Fruit fly (Drosophila melanogaster): Measurements from ENCODE around the gene CG2854.

The CG2854 gene

dm6 chrX:2332784-2333183 lies 5.9 kb downstream of the CG2854 start:
- TF ChIP-seq CG8159 (tag; optimal IDR thresholded peaks at IDR 0.05) (no peak), fd96Ca (GFP tag; IDR thresholded peaks at IDR 0.05) (no peak), Pif1B (GFP tag; optimal IDR thresholded peaks at IDR 0.05) (no peak), Snoo (tag; optimal IDR thresholded peaks at IDR 0.05) (no peak), CG10348 (GFP tag; IDR thresholded peaks at IDR 0.05) (no peak), Ets98B (GFP tag; IDR thresholded peaks at IDR 0.05) (no peak), CG34367 (tag; optimal IDR thresholded peaks at IDR 0.05) (no peak), CG12605 (GFP tag; IDR thresholded peaks at IDR 0.05) (no peak), EcR (GFP tag; optimal IDR thresholded peaks at IDR 0.05) (no peak), CG8301 (tag; optimal IDR thresholded peaks at IDR 0.05) (no peak), CG4496 (GFP tag; IDR thresholded peaks at IDR 0.05) (no peak), gl (tag; optimal IDR thresholded peaks at IDR 0.05) (no peak), D1 (tag; optimal IDR thresholded peaks at IDR 0.05) (no peak), CG32121 (GFP tag; IDR thresholded peaks at IDR 0.05) (no peak), CG15710 (tag; optimal IDR thresholded peaks at IDR 0.05) (no peak), CG13204 (GFP tag; optimal IDR thresholded peaks at IDR 0.05) (no peak), CG17806 (tag; optimal IDR thresholded peaks at IDR 0.05) (no peak), CG9948 (tag; optimal IDR thresholded peaks at IDR 0.05) (no peak), rn (GFP tag; IDR thresholded peaks at IDR 0.05) (no peak), CG14655 (GFP tag; optimal IDR thresholded peaks at IDR 0.05) (no peak)

dm6 chrX:2334025-2334424 lies 7.1 kb downstream of the CG2854 start:
- 0 out of 3 replicates have a peak, but pooled peaks have one; percentile 25 for TF ChIP-seq fd96Ca (GFP tag; IDR thresholded peaks at IDR 0.05)
- no peak for TF ChIP-seq CG32121 (GFP tag; IDR thresholded peaks at IDR 0.05)
- no peak for TF ChIP-seq CG10348 (GFP tag; IDR thresholded peaks at IDR 0.05)
- no peak for TF ChIP-seq EcR (GFP tag; optimal IDR thresholded peaks at IDR 0.05)

DNA sequence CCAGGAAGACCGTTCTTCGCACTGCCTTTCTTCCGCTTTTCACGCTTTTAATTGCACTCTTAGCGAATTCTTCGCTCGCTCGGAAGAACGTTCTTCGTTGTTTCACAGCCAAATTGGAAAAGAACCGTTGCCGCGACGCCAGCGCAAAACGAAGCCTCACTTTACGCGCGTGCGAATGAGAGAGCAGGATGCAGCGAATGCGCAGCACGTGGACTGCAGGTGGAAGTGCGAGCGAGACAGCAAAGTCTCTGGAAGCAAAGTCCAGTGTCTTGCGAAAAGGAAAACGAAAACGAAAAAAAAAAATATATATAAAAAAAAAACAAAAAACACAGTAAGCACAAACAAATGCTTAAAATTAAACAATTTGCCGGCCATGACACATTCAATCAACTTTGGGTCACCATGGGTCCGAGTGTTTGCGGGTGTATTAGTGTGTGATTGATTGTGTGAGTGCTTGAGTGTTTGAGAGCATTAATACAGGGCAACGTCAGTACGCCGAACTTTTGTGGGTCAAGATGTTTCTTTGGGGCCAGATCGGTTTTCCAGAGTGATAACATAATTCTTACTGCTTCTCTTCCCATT lies 7.7 kb downstream of the CG2854 start, which contains the start of gene Ilp6:
Gene Ilp6 (minus strand): TSS at position 103 of the 582 bp plus-strand sequence.
- TF ChIP-seq CG10348 (GFP tag; IDR thresholded peaks at IDR 0.05): no peak
- peak; percentile 35 for TF ChIP-seq CG15710 (tag; optimal IDR thresholded peaks at IDR 0.05)
- TF ChIP-seq Pif1B (GFP tag; optimal IDR thresholded peaks at IDR 0.05): peak; percentile 74
- peak; percentile 89 for TF ChIP-seq CG13204 (GFP tag; optimal IDR thresholded peaks at IDR 0.05)
- TF ChIP-seq CG17806 (tag; optimal IDR thresholded peaks at IDR 0.05): peak; percentile 2
- TF ChIP-seq gl (tag; optimal IDR thresholded peaks at IDR 0.05): peak; percentile 60
- peak; percentile 22; the same call in 1 of the 2 replicates for TF ChIP-seq CG32121 (GFP tag; IDR thresholded peaks at IDR 0.05)
- 0 out of 3 replicates have a peak, but pooled peaks have one; percentile 31 for TF ChIP-seq fd96Ca (GFP tag; IDR thresholded peaks at IDR 0.05)
- TF ChIP-seq D1 (tag; optimal IDR thresholded peaks at IDR 0.05): no peak
- peak; percentile 30 for TF ChIP-seq CG34367 (tag; optimal IDR thresholded peaks at IDR 0.05)
- no peak for TF ChIP-seq CG9948 (tag; optimal IDR thresholded peaks at IDR 0.05)
- peak; percentile 53; the same call in 1 of the 3 replicates for TF ChIP-seq CG4496 (GFP tag; IDR thresholded peaks at IDR 0.05)
- peak; percentile 0 for TF ChIP-seq CG8159 (tag; optimal IDR thresholded peaks at IDR 0.05)
- TF ChIP-seq Snoo (tag; optimal IDR thresholded peaks at IDR 0.05): peak; percentile 81
- TF ChIP-seq CG12605 (GFP tag; IDR thresholded peaks at IDR 0.05): peak; percentile 55; the same call in 1 of the 2 replicates
- peak; percentile 70 for TF ChIP-seq Pif1A (GFP tag; optimal IDR thresholded peaks at IDR 0.05)
- TF ChIP-seq rn (GFP tag; IDR thresholded peaks at IDR 0.05): no peak
- TF ChIP-seq CG8301 (tag; optimal IDR thresholded peaks at IDR 0.05): no peak
- no peak for TF ChIP-seq EcR (GFP tag; optimal IDR thresholded peaks at IDR 0.05)
- TF ChIP-seq Ets98B (GFP tag; IDR thresholded peaks at IDR 0.05): peak; percentile 49
- peak; percentile 14 for TF ChIP-seq CG14655 (GFP tag; optimal IDR thresholded peaks at IDR 0.05)

DNA sequence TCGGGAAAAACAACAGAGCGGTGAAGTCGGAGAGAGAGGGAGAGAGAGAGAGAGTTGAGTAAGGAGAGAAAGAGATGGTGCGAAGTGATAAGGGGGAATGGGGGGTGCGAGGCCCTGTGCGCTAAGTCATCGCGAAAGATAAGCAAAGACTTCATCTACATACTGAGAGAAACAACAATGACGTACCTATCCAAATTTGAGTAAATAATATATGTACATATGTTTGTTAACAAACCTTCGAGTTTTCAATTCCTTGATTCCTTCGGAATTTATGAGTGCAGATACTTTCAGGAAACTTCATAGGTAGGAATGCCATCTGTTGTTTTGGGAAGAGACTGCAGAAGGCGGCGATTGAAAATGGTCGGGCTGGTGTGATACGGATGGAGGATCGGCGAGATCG lies 9.5 kb downstream of the CG2854 start:
- TF ChIP-seq rn (GFP tag; IDR thresholded peaks at IDR 0.05): no peak
- peak; percentile 67 for TF ChIP-seq CG34367 (tag; optimal IDR thresholded peaks at IDR 0.05)
- peak; percentile 64 for TF ChIP-seq CG15710 (tag; optimal IDR thresholded peaks at IDR 0.05)
- TF ChIP-seq EcR (GFP tag; optimal IDR thresholded peaks at IDR 0.05): peak; percentile 31
- peak; percentile 72 for TF ChIP-seq CG8159 (tag; optimal IDR thresholded peaks at IDR 0.05)
- TF ChIP-seq gl (tag; optimal IDR thresholded peaks at IDR 0.05): peak; percentile 38
- peak; percentile 37 for TF ChIP-seq Snoo (tag; optimal IDR thresholded peaks at IDR 0.05)
- TF ChIP-seq Pif1B (GFP tag; optimal IDR thresholded peaks at IDR 0.05): peak; percentile 43
- TF ChIP-seq CG10348 (GFP tag; IDR thresholded peaks at IDR 0.05): no peak
- TF ChIP-seq Pif1A (GFP tag; optimal IDR thresholded peaks at IDR 0.05): no peak
- TF ChIP-seq CG8301 (tag; optimal IDR thresholded peaks at IDR 0.05): peak; percentile 60
- peak; percentile 65 for TF ChIP-seq CG17806 (tag; optimal IDR thresholded peaks at IDR 0.05)
- TF ChIP-seq CG9948 (tag; optimal IDR thresholded peaks at IDR 0.05): peak; percentile 46
- TF ChIP-seq Ets98B (GFP tag; IDR thresholded peaks at IDR 0.05): peak; percentile 26
- TF ChIP-seq fd96Ca (GFP tag; IDR thresholded peaks at IDR 0.05): peak; percentile 58; the same call in 1 of the 3 replicates
- TF ChIP-seq CG12605 (GFP tag; IDR thresholded peaks at IDR 0.05): peak; percentile 19; the same call in 1 of the 2 replicates
- peak; percentile 71 for TF ChIP-seq CG4496 (GFP tag; IDR thresholded peaks at IDR 0.05)
- peak; percentile 76 for TF ChIP-seq CG14655 (GFP tag; optimal IDR thresholded peaks at IDR 0.05)
- TF ChIP-seq D1 (tag; optimal IDR thresholded peaks at IDR 0.05): no peak
- peak; percentile 57 for TF ChIP-seq CG13204 (GFP tag; optimal IDR thresholded peaks at IDR 0.05)
- no peak for TF ChIP-seq CG32121 (GFP tag; IDR thresholded peaks at IDR 0.05)

- TF ChIP-seq CG8301 (tag; optimal IDR thresholded peaks at IDR 0.05): no peak
- no peak for TF ChIP-seq gl (tag; optimal IDR thresholded peaks at IDR 0.05)
- TF ChIP-seq CG4496 (GFP tag; IDR thresholded peaks at IDR 0.05): no peak
- peak; percentile 62 for TF ChIP-seq EcR (GFP tag; optimal IDR thresholded peaks at IDR 0.05)
- TF ChIP-seq Snoo (tag; optimal IDR thresholded peaks at IDR 0.05): no peak
- no peak for TF ChIP-seq fd96Ca (GFP tag; IDR thresholded peaks at IDR 0.05)
- TF ChIP-seq rn (GFP tag; IDR thresholded peaks at IDR 0.05): no peak
- TF ChIP-seq CG8159 (tag; optimal IDR thresholded peaks at IDR 0.05): no peak
- TF ChIP-seq Pif1A (GFP tag; optimal IDR thresholded peaks at IDR 0.05): no peak
Measured at dm6 chrX:2337184-2337583, 10.3 kb downstream of the CG2854 start.
